Worm (Caenorhabditis elegans) whole organism, L4 larva: ENCODE measurements around the gene eri-3.

Source experiments
- F49E8.2 ChIP-seq: sonication (generic microtip); optimal IDR thresholded peaks from 2 replicates; lab custom pipeline; 2016; ENCODE audit warnings: missing compliant biosample characterization, mild to moderate bottlenecking, missing genetic modification characterization, borderline replicate concordance
- aly-2 ChIP-seq: sonication (generic microtip); optimal IDR thresholded peaks from 2 replicates; lab custom pipeline; 2018; ENCODE audit warnings: missing biosample characterization, missing genetic modification characterization
- fos-1 ChIP-seq: fragments of 150-350 bp; optimal IDR thresholded peaks from 2 replicates; lab custom pipeline; 2014; ENCODE audit warnings: missing biosample characterization, missing genetic modification characterization
- lin-39 ChIP-seq: fragments of 150-350 bp; optimal IDR thresholded peaks from 2 replicates; lab custom pipeline; 2014; ENCODE audit warnings: missing biosample characterization, missing genetic modification reagents, missing genetic modification characterization
- snpc-4 ChIP-seq: fragments of 150-350 bp; optimal IDR thresholded peaks from 2 replicates; lab custom pipeline; 2014; ENCODE audit warnings: missing biosample characterization, missing genetic modification characterization

ce11 chrII:1172080-1172575 is 48.8 kb downstream of the eri-3 start, which contains the start of gene dlhd-1:
- TF ChIP-seq fos-1 (no peak), lin-39 (no peak), F49E8.2 (tag; lab: Kevin White, UChicago) (no peak), snpc-4 (tag; lab: Kevin White, UChicago) (no peak), aly-2 (tag; lab: Kevin White, UChicago) (no peak)
